Worm (Caenorhabditis elegans): ENCODE measurements around the gene pipp-4P.
A peak's percentile ranks its signal among the peaks of the same experiment; 100 is the strongest.

Gene pipp-4P

DNA sequence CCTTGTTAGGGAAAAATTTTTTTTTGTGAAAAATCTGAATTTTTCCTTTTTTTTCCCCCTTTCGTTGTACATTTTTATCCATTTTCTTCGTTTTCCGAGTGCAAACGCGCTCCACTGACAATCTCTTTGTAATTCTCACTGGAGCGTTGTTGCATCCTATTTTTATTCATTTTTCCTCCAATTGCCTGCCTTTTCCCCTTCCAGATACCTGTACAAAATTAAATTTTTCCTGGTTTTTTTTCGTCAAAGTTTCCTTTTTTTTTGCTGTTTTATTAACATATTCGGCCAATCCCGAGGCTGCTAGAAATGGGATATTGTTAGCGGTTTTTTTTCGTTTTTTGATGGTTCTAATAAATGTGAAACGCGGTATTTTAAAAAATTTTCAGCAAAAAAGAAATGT is 7.7 kb upstream of the pipp-4P start (continued):
- TF ChIP-seq ztf-18 (tag; optimal IDR thresholded peaks at IDR 0.05), result no peak
- no peak for TF ChIP-seq dpl-1 (GFP tag; optimal IDR thresholded peaks at IDR 0.05)
- TF ChIP-seq cebp-2 (GFP tag; IDR thresholded peaks at IDR 0.05), result no peak

DNA sequence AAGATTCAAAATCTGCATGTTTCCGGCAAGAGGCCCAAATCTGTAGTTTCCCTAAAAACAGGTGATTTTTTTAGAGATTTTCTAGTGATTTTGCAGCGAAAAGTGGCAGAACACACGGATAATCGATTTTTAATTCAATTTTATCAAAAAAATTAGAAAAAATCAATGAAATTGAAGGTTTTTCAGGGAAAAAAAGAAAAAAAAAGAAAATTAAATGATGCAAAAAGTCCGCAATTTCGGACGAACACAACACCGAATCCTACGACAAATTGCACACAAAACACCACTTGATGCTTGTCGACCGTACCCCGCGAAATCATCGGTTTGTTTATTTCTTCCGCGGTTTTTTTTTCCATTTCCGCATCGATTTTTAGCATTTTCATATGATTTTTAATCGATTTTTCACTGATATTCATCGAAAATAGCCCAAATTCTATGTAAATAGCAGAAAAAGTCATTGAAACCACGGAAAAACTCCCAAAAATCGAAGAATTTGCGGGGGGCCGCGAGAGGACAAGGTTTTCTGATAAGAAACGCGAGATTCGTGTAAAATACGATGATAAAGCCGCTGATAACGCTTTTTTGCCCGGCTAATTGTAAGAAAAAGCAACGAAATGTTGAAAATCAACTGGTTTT is 4.0 kb upstream of the pipp-4P start, which contains the start of gene tufm-1:
tufm-1 (minus strand) TSS at position 51 of the 636 bp plus-strand sequence.
- TF ChIP-seq rec-8 (tag; optimal IDR thresholded peaks at IDR 0.05) (no peak), lin-54 (GFP tag; optimal IDR thresholded peaks at IDR 0.05) (peak; percentile 19), unc-62 (GFP tag; optimal IDR thresholded peaks at IDR 0.05) (no peak), pha-4 (tag; optimal IDR thresholded peaks at IDR 0.05) (peak; percentile 17), D2030.7 (GFP tag; IDR thresholded peaks at IDR 0.05) (peak; percentile 18; the same call in 1 of the 2 replicates), attf-5 (GFP tag; optimal IDR thresholded peaks at IDR 0.05) (peak; percentile 46), egrh-3 (GFP tag; IDR thresholded peaks at IDR 0.05) (no peak), efl-1 (GFP tag; optimal IDR thresholded peaks at IDR 0.05) (peak; percentile 71), B0261.1 (tag; optimal IDR thresholded peaks at IDR 0.05) (no peak), ztf-6 (GFP tag; IDR thresholded peaks at IDR 0.05) (no peak), madf-8 (GFP tag; conservative IDR thresholded peaks at IDR 0.05) (peak; percentile 39), cebp-1 (GFP tag; IDR thresholded peaks at IDR 0.05) (no peak), cebp-1 (tag; optimal IDR thresholded peaks at IDR 0.05) (peak; percentile 11), snpc-4 (GFP tag; optimal IDR thresholded peaks at IDR 0.05) (no peak), snpc-4 (tag; optimal IDR thresholded peaks at IDR 0.05) (peak in 1 of 4 experiments; percentile 33), K12H6.12 (tag; optimal IDR thresholded peaks at IDR 0.05) (no peak), ceh-79 (tag; optimal IDR thresholded peaks at IDR 0.05) (no peak), madf-6 (GFP tag; IDR thresholded peaks at IDR 0.05) (peak; percentile 82), chd-7 (tag; optimal IDR thresholded peaks at IDR 0.05) (no peak), tbp1 (GFP tag; optimal IDR thresholded peaks at IDR 0.05) (peak; percentile 16), lin-40 (tag; optimal IDR thresholded peaks at IDR 0.05) (peak; percentile 38), B0019.2 (GFP tag; conservative IDR thresholded peaks at IDR 0.05) (no peak), ztf-28 (GFP tag; IDR thresholded peaks at IDR 0.05) (0 out of 2 replicates have a peak, but pooled peaks have one; percentile 19), dpl-1 (GFP tag; optimal IDR thresholded peaks at IDR 0.05) (peak; percentile 28), F33H1.4 (GFP tag; IDR thresholded peaks at IDR 0.05) (peak; percentile 53), T26A5.8 (tag; optimal IDR thresholded peaks at IDR 0.05) (no peak), mcd-1 (GFP tag; IDR thresholded peaks at IDR 0.05) (peak; percentile 70), lin-35 (GFP tag; optimal IDR thresholded peaks at IDR 0.05) (peak in 1 of 3 experiments; percentile 66), ceh-91 (GFP tag; IDR thresholded peaks at IDR 0.05) (peak; percentile 42; the same call in 1 of the 2 replicates), lsl-1 (GFP tag; optimal IDR thresholded peaks at IDR 0.05) (peak; percentile 78), nhr-80 (tag; optimal IDR thresholded peaks at IDR 0.05) (peak; percentile 13), xnd-1 (tag; optimal IDR thresholded peaks at IDR 0.05) (peak; percentile 30), F23B12.7 (tag; optimal IDR thresholded peaks at IDR 0.05; ENCODE audit: insufficient read depth) (peak; percentile 62), F57A8.1 (GFP tag; optimal IDR thresholded peaks at IDR 0.05) (no peak)

All from whole organism, young adult.